Worm (Caenorhabditis elegans) whole organism, L4 larva: ENCODE results near the gene Y46H3A.5.

Experiments
- R02D3.7 ChIP-seq: fragments of 150-350 bp; sonication (generic microtip); optimal IDR thresholded peaks from 3 replicates; lab custom pipeline; 2014; ENCODE audit warnings: missing biosample characterization, missing genetic modification characterization
- T26A8.4 ChIP-seq: fragments of 200-800 bp; sonication (Bioruptor generic); IDR thresholded peaks from 2 replicates; pipeline ENCODE4 v1.3.6; 2022; ENCODE audit warnings: missing genetic modification characterization, missing compliant biosample characterization
- arid-1 ChIP-seq: fragments of 200-800 bp; sonication (Bioruptor generic); conservative IDR thresholded peaks from 2 replicates; pipeline ENCODE4 v1.3.6; 2022; ENCODE audit warnings: missing genetic modification reagents, missing genetic modification characterization, missing compliant biosample characterization
- attf-4 ChIP-seq: sonication (generic microtip); optimal IDR thresholded peaks from 3 replicates; lab custom pipeline; 2017; ENCODE audit warnings: missing biosample characterization, missing genetic modification characterization
- dve-1 ChIP-seq: sonication (generic microtip); optimal IDR thresholded peaks from 2 replicates; lab custom pipeline; 2017; ENCODE audit warnings: antibody characterized with exemption, mild to moderate bottlenecking, missing genetic modification characterization, missing compliant biosample characterization; ENCODE audit not compliant: insufficient read depth
- lin-15B ChIP-seq: fragments of 150-350 bp; sonication (generic microtip); optimal IDR thresholded peaks from 3 replicates; lab custom pipeline; 2014; ENCODE audit warnings: missing biosample characterization, missing genetic modification characterization
- lin-39 ChIP-seq: fragments of 150-350 bp; optimal IDR thresholded peaks from 2 replicates; lab custom pipeline; 2014; ENCODE audit warnings: missing biosample characterization, missing genetic modification reagents, missing genetic modification characterization
- nhr-237 ChIP-seq: sonication (generic microtip); optimal IDR thresholded peaks from 2 replicates; lab custom pipeline; 2017; ENCODE audit warnings: missing biosample characterization, missing genetic modification characterization
- nhr-42 ChIP-seq: fragments of 200-800 bp; sonication (Bioruptor generic); IDR thresholded peaks from 2 replicates; pipeline ENCODE4 v1.3.6; 2022; ENCODE audit warnings: missing genetic modification characterization, missing compliant biosample characterization
- nhr-77 ChIP-seq: fragments of 150-350 bp; optimal IDR thresholded peaks from 2 replicates; lab custom pipeline; 2014; ENCODE audit warnings: missing biosample characterization, missing genetic modification characterization
- tag-97 ChIP-seq: fragments of 200-800 bp; sonication (Bioruptor generic); IDR thresholded peaks from 2 replicates; pipeline ENCODE4 v1.3.6; 2022; ENCODE audit warnings: missing genetic modification characterization, missing compliant biosample characterization

- TF ChIP-seq nhr-42 (GFP tag; lab: Robert Waterston, UW): no peak
- no peak for TF ChIP-seq tag-97
- TF ChIP-seq nhr-237 (tag; lab: Kevin White, UChicago): no peak
- no peak for TF ChIP-seq R02D3.7 (tag; lab: Kevin White, UChicago)
- TF ChIP-seq arid-1: no peak
- TF ChIP-seq nhr-77: no peak
- no peak for TF ChIP-seq T26A8.4 (GFP tag; lab: Robert Waterston, UW)
- TF ChIP-seq lin-15B (tag; lab: Kevin White, UChicago): no peak
- no peak for TF ChIP-seq dve-1
- TF ChIP-seq attf-4 (tag; lab: Kevin White, UChicago): no peak
- no peak for TF ChIP-seq lin-39 (tag; lab: Kevin White, UChicago)
Observed at ce11 chrV:1820749-1821148, 6.1 kb upstream of the Y46H3A.5 start.
